Worm (Caenorhabditis elegans): ENCODE data around the gene gei-6.

Gene gei-6

DNA sequence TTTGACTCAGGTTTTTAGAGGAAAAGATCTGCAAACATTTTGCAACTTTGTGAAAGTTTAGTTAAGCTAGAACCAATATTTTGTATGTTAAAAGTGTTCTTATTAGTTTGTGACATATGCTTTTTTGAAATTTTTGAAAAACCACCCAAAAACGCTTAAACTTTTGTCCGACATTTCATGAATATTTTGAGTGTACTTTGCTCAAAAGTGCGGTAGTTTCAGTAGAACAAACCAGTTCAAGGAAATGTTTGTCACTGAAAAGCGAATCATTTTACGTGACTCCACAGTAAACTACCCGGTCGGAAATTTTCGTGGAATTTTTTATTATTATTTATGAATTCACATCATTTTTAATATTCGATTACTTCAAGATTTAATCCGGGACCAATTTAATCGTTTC lies 46.1 kb downstream of the gei-6 start, which contains the start of gene pitr-5:
Gene pitr-5 (plus strand): TSS at position 301 of the 400 bp plus-strand sequence.
- no peak for TF ChIP-seq nhr-237 (tag; optimal IDR thresholded peaks at IDR 0.05)
- TF ChIP-seq lin-39 (tag; optimal IDR thresholded peaks at IDR 0.05), result no peak
- TF ChIP-seq sea-2 (GFP tag; optimal IDR thresholded peaks at IDR 0.05), result no peak
- no peak for TF ChIP-seq nhr-25 (tag; optimal IDR thresholded peaks at IDR 0.05)
- no peak for TF ChIP-seq pqm-1 (tag; optimal IDR thresholded peaks at IDR 0.05)
- no peak for TF ChIP-seq nhr-77 (tag; optimal IDR thresholded peaks at IDR 0.05)
- no peak for TF ChIP-seq nhr-28 (tag; optimal IDR thresholded peaks at IDR 0.05)
- no peak for TF ChIP-seq zag-1 (tag; optimal IDR thresholded peaks at IDR 0.05)
- TF ChIP-seq snpc-4 (tag; optimal IDR thresholded peaks at IDR 0.05), result no peak
- TF ChIP-seq fos-1 (tag; optimal IDR thresholded peaks at IDR 0.05), result no peak
- no peak for TF ChIP-seq aly-2 (tag; optimal IDR thresholded peaks at IDR 0.05)
- TF ChIP-seq eor-1 (tag; optimal IDR thresholded peaks at IDR 0.05), result no peak
- TF ChIP-seq nhr-11 (tag; optimal IDR thresholded peaks at IDR 0.05), result no peak
- no peak for TF ChIP-seq ama-1 (optimal IDR thresholded peaks at IDR 0.05)
- no peak for TF ChIP-seq ZK546.5 (tag; optimal IDR thresholded peaks at IDR 0.05)

DNA sequence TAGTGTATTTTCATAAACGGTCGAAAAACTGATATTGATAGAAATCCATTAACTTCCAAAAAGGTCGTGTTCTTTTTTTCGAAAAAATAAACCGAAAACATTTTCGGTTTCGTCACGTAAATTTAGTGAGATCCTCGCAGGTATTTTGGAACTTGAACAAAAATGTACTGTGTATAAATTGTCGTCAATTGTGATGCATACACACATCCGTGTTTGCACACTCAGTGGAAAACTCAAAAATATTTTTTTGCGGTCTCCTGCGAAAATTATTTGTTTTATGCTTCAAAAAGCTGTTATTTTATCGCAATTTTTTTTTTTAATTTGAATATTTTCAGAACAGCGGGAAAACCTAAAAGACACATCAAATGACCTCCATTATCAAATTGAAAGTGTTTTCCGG lies 51.8 kb downstream of the gei-6 start, which contains the start of gene cpsf-2:
Gene cpsf-2 (plus strand): TSS at position 330 of the 400 bp plus-strand sequence.
- TF ChIP-seq nfya-1 (tag; optimal IDR thresholded peaks at IDR 0.05; ENCODE audit: insufficient read depth) (peak; percentile 14), aly-2 (tag; optimal IDR thresholded peaks at IDR 0.05) (no peak), ceh-28 (tag; optimal IDR thresholded peaks at IDR 0.05) (no peak), hmg-11 (tag; optimal IDR thresholded peaks at IDR 0.05) (peak; percentile 60)

Measured in whole organism, L3 larva.